Worm (Caenorhabditis elegans) whole organism, mixed stage, embryonic: ENCODE data around the gene C03H12.1.
A peak's percentile ranks its signal among the peaks of the same experiment; 100 is the strongest.

Experiments used
- M03D4.4 ChIP-seq: sonication (generic microtip); optimal IDR thresholded peaks from 2 replicates; lab custom pipeline; 2017; ENCODE audit warnings: mild to moderate bottlenecking, missing genetic modification characterization, missing compliant biosample characterization
- bed-3 ChIP-seq: fragments of 200-800 bp; sonication (Bioruptor generic); optimal IDR thresholded peaks from 3 replicates; lab custom pipeline; 2018; ENCODE audit warnings: mild to moderate bottlenecking, missing genetic modification characterization, moderate library complexity, missing compliant biosample characterization
- blmp-1 ChIP-seq: fragments of 150-350 bp; optimal IDR thresholded peaks from 2 replicates; lab custom pipeline; 2014; ENCODE audit warnings: missing biosample characterization, missing genetic modification characterization
- ceh-39 ChIP-seq: fragments of 150-350 bp; optimal IDR thresholded peaks from 2 replicates; lab custom pipeline; 2014; ENCODE audit warnings: missing biosample characterization, missing genetic modification characterization
- ceh-43 ChIP-seq: fragments of 200-800 bp; sonication (Bioruptor generic); optimal IDR thresholded peaks from 2 replicates; lab custom pipeline; 2018; ENCODE audit warnings: mild to moderate bottlenecking, missing genetic modification characterization, moderate library complexity, missing compliant biosample characterization
- ceh-83 ChIP-seq: fragments of 200-800 bp; sonication (Bioruptor generic); optimal IDR thresholded peaks from 2 replicates; lab custom pipeline; 2018; ENCODE audit warnings: mild to moderate bottlenecking, missing genetic modification characterization, missing compliant biosample characterization
- ces-1 ChIP-seq: fragments of 150-350 bp; optimal IDR thresholded peaks from 2 replicates; lab custom pipeline; 2014; ENCODE audit warnings: missing biosample characterization, missing genetic modification reagents, missing genetic modification characterization
- cnd-1 ChIP-seq: fragments of 200-800 bp; sonication (Bioruptor generic); optimal IDR thresholded peaks from 2 replicates; lab custom pipeline; 2018; ENCODE audit warnings: mild to moderate bottlenecking, missing genetic modification characterization, missing compliant biosample characterization
- drap-1 ChIP-seq: fragments of 200-800 bp; sonication (Bioruptor generic); optimal IDR thresholded peaks from 3 replicates; lab custom pipeline; 2018; ENCODE audit warnings: mild to moderate bottlenecking, missing genetic modification characterization, missing compliant biosample characterization
- elt-1 ChIP-seq: sonication (generic microtip); optimal IDR thresholded peaks from 2 replicates; lab custom pipeline; 2017; ENCODE audit warnings: missing genetic modification characterization, mild to moderate bottlenecking, missing compliant biosample characterization, antibody characterized with exemption, moderate library complexity, borderline replicate concordance; ENCODE audit not compliant: insufficient read depth
- elt-3 ChIP-seq: fragments of 150-350 bp; optimal IDR thresholded peaks from 2 replicates; lab custom pipeline; 2014; ENCODE audit warnings: missing biosample characterization, missing genetic modification characterization
- flh-1 ChIP-seq: fragments of 200-800 bp; sonication (Bioruptor generic); optimal IDR thresholded peaks from 2 replicates; lab custom pipeline; 2018; ENCODE audit warnings: mild to moderate bottlenecking, missing genetic modification characterization, moderate library complexity, missing compliant biosample characterization
- ham-2 ChIP-seq: fragments of 200-800 bp; sonication (Bioruptor generic); optimal IDR thresholded peaks from 2 replicates; lab custom pipeline; 2018; ENCODE audit warnings: mild to moderate bottlenecking, missing genetic modification characterization, missing compliant biosample characterization
- lin-13 ChIP-seq: fragments of 150-350 bp; optimal IDR thresholded peaks from 2 replicates; lab custom pipeline; 2014; ENCODE audit warnings: missing biosample characterization, missing genetic modification characterization
- lin-32 ChIP-seq: fragments of 200-800 bp; sonication (Bioruptor generic); optimal IDR thresholded peaks from 2 replicates; lab custom pipeline; 2018; ENCODE audit warnings: mild to moderate bottlenecking, missing genetic modification characterization, missing compliant biosample characterization
- lsy-2 ChIP-seq: fragments of 150-350 bp; optimal IDR thresholded peaks from 2 replicates; lab custom pipeline; 2014; ENCODE audit warnings: missing biosample characterization, missing genetic modification characterization
- mab-5 ChIP-seq: fragments of 150-350 bp; optimal IDR thresholded peaks from 2 replicates; lab custom pipeline; 2014; ENCODE audit warnings: missing biosample characterization, missing genetic modification characterization
- mep-1 ChIP-seq: fragments of 150-350 bp; optimal IDR thresholded peaks from 2 replicates; lab custom pipeline; 2017; ENCODE audit warnings: missing biosample characterization, missing genetic modification reagents, missing genetic modification characterization, inconsistent platforms
- mls-2 ChIP-seq: sonication (generic microtip); optimal IDR thresholded peaks from 2 replicates; lab custom pipeline; 2016; ENCODE audit warnings: mild to moderate bottlenecking, missing genetic modification characterization, moderate library complexity, missing compliant biosample characterization
- nhr-12 ChIP-seq: fragments of 150-350 bp; optimal IDR thresholded peaks from 2 replicates; lab custom pipeline; 2014; ENCODE audit warnings: missing biosample characterization, missing genetic modification characterization
- nhr-2 ChIP-seq: fragments of 150-350 bp; optimal IDR thresholded peaks from 2 replicates; lab custom pipeline; 2014; ENCODE audit warnings: missing biosample characterization, missing genetic modification characterization
- nhr-237 ChIP-seq: fragments of 150-350 bp; optimal IDR thresholded peaks from 2 replicates; lab custom pipeline; 2014; ENCODE audit warnings: missing biosample characterization, missing genetic modification characterization
- nhr-28 ChIP-seq: fragments of 150-350 bp; optimal IDR thresholded peaks from 2 replicates; lab custom pipeline; 2014; ENCODE audit warnings: missing biosample characterization, missing genetic modification characterization
- nhr-76 ChIP-seq: sonication (generic microtip); optimal IDR thresholded peaks from 2 replicates; lab custom pipeline; 2017; ENCODE audit warnings: missing biosample characterization, missing genetic modification characterization
- pha-4 ChIP-seq: fragments of 150-350 bp; optimal IDR thresholded peaks from 2 replicates; lab custom pipeline; 2018; ENCODE audit warnings: missing biosample characterization, missing genetic modification reagents, missing genetic modification characterization
- sem-2 ChIP-seq: fragments of 200-800 bp; sonication (Bioruptor generic); optimal IDR thresholded peaks from 2 replicates; lab custom pipeline; 2018; ENCODE audit warnings: mild to moderate bottlenecking, missing genetic modification characterization, missing compliant biosample characterization
- snpc-4 ChIP-seq: fragments of 150-350 bp; optimal IDR thresholded peaks from 2 replicates; lab custom pipeline; 2014; ENCODE audit warnings: missing biosample characterization, missing genetic modification characterization
- sptf-1 ChIP-seq: sonication (generic microtip); optimal IDR thresholded peaks from 2 replicates; lab custom pipeline; 2017; ENCODE audit warnings: mild to moderate bottlenecking, missing genetic modification characterization, moderate library complexity, missing compliant biosample characterization
- tbx-8 ChIP-seq: fragments of 200-800 bp; sonication (Bioruptor generic); optimal IDR thresholded peaks from 2 replicates; lab custom pipeline; 2018; ENCODE audit warnings: mild to moderate bottlenecking, missing genetic modification characterization, moderate library complexity, missing compliant biosample characterization
- unc-120 ChIP-seq: sonication (generic microtip); optimal IDR thresholded peaks from 2 replicates; lab custom pipeline; 2017; ENCODE audit warnings: missing genetic modification characterization, missing compliant biosample characterization; ENCODE audit not compliant: poor library complexity, severe bottlenecking
- unc-39 ChIP-seq: fragments of 150-350 bp; optimal IDR thresholded peaks from 2 replicates; lab custom pipeline; 2014; ENCODE audit warnings: missing biosample characterization, missing genetic modification characterization
- unc-62 ChIP-seq: fragments of 150-350 bp; optimal IDR thresholded peaks from 2 replicates; lab custom pipeline; 2014; ENCODE audit warnings: missing biosample characterization, missing genetic modification reagents, missing genetic modification characterization
- zip-8 ChIP-seq: fragments of 150-350 bp; optimal IDR thresholded peaks from 2 replicates; lab custom pipeline; 2014; ENCODE audit warnings: missing biosample characterization, missing genetic modification characterization
- ztf-11 ChIP-seq: fragments of 150-350 bp; optimal IDR thresholded peaks from 2 replicates; lab custom pipeline; 2014; ENCODE audit warnings: missing biosample characterization, missing genetic modification characterization

Gene C03H12.1

ce11 chrX:15681393-15681792 is 7.9 kb upstream of the C03H12.1 start, which contains the start of gene gpn-1:
Gene gpn-1, plus strand, starts transcription at chrX:15681693.
- no peak for TF ChIP-seq nhr-2 (tag; lab: Kevin White, UChicago)
- TF ChIP-seq snpc-4: no peak

- TF ChIP-seq ztf-11 (no peak), ceh-83 (GFP tag; lab: Kevin White, UChicago) (no peak), lin-13 (no peak), nhr-237 (tag; lab: Kevin White, UChicago) (no peak), nhr-2 (tag; lab: Kevin White, UChicago) (no peak), mls-2 (tag; lab: Kevin White, UChicago) (no peak)
- TF ChIP-seq, all 35 proteins: peak for 0
Observed at ce11 chrX:15693466-15693865, 4.2 kb downstream of the C03H12.1 start.

- TF ChIP-seq elt-1 (tag; lab: Kevin White, UChicago): no peak
Observed at ce11 chrX:15696400-15696799, 7.2 kb downstream of the C03H12.1 start, which contains the start of gene ZK662.2. Gene ZK662.2, plus strand, starts transcription at chrX:15696700.

- TF ChIP-seq sem-2 (GFP tag; lab: Kevin White, UChicago) (no peak), ceh-43 (GFP tag; lab: Kevin White, UChicago) (no peak), lin-32 (GFP tag; lab: Kevin White, UChicago) (no peak), pha-4 (tag; lab: Kevin White, UChicago) (no peak), bed-3 (GFP tag; lab: Kevin White, UChicago) (no peak)
Observed at ce11 chrX:15700220-15700619, 11.0 kb downstream of the C03H12.1 start.

ce11 chrX:15704579-15705110 is 15.4 kb downstream of the C03H12.1 start:
- TF ChIP-seq elt-1 (tag; lab: Kevin White, UChicago) (peak; percentile 70), mab-5 (tag; lab: Kevin White, UChicago) (no peak), mls-2 (tag; lab: Kevin White, UChicago) (no peak), nhr-2 (tag; lab: Kevin White, UChicago) (no peak), bed-3 (GFP tag; lab: Kevin White, UChicago) (no peak), sem-2 (GFP tag; lab: Kevin White, UChicago) (no peak)

- no peak for TF ChIP-seq M03D4.4 (tag; lab: Kevin White, UChicago)
Observed at ce11 chrX:15706108-15706676, 16.9 kb downstream of the C03H12.1 start.

ce11 chrX:15707366-15707892 is 18.2 kb downstream of the C03H12.1 start:
- TF ChIP-seq unc-39 (tag; lab: Kevin White, UChicago) (peak; percentile 20), cnd-1 (tag; lab: Kevin White, UChicago) (peak; percentile 46), M03D4.4 (tag; lab: Kevin White, UChicago) (peak; percentile 71), nhr-12 (no peak), tbx-8 (GFP tag; lab: Kevin White, UChicago) (no peak), nhr-2 (tag; lab: Kevin White, UChicago) (peak; percentile 35), unc-120 (tag; lab: Kevin White, UChicago) (peak; percentile 68), ham-2 (GFP tag; lab: Kevin White, UChicago) (peak; percentile 52), nhr-28 (tag; lab: Kevin White, UChicago) (no peak), flh-1 (GFP tag; lab: Kevin White, UChicago) (no peak), pha-4 (tag; lab: Kevin White, UChicago) (peak; percentile 68), ceh-39 (tag; lab: Kevin White, UChicago) (no peak), mls-2 (tag; lab: Kevin White, UChicago) (peak; percentile 81), ces-1 (GFP tag; lab: Kevin White, UChicago) (peak; percentile 64), ztf-11 (peak; percentile 62), nhr-76 (tag; lab: Kevin White, UChicago) (no peak), unc-62 (GFP tag; lab: Kevin White, UChicago) (peak; percentile 75), sem-2 (GFP tag; lab: Kevin White, UChicago) (no peak), zip-8 (tag; lab: Kevin White, UChicago) (no peak), lsy-2 (peak; percentile 40), lin-13 (peak; percentile 43), elt-1 (tag; lab: Kevin White, UChicago) (peak; percentile 81), drap-1 (GFP tag; lab: Kevin White, UChicago) (peak; percentile 61), nhr-237 (tag; lab: Kevin White, UChicago) (no peak), mep-1 (tag; lab: Kevin White, UChicago) (peak; percentile 31), lin-32 (GFP tag; lab: Kevin White, UChicago) (no peak), mab-5 (tag; lab: Kevin White, UChicago) (no peak), blmp-1 (no peak), bed-3 (GFP tag; lab: Kevin White, UChicago) (no peak), sptf-1 (tag; lab: Kevin White, UChicago) (peak; percentile 70), ceh-83 (GFP tag; lab: Kevin White, UChicago) (no peak), elt-3 (tag; lab: Kevin White, UChicago) (peak; percentile 22)
